Worm (Caenorhabditis elegans) whole organism, L4/young adult: Measurements from ENCODE around the gene ZK418.2.

Experiments used
- W03F9.2 ChIP-seq: fragments of 150-350 bp; optimal IDR thresholded peaks from 2 replicates; lab custom pipeline; 2014; ENCODE audit warnings: missing biosample characterization, missing genetic modification characterization
- dao-5 ChIP-seq: sonication (generic microtip); optimal IDR thresholded peaks from 2 replicates; lab custom pipeline; 2016; ENCODE audit warnings: missing genotype, missing genetic modification characterization, moderate library complexity, missing compliant biosample characterization
- him-1 ChIP-seq: sonication (generic microtip); optimal IDR thresholded peaks from 2 replicates; lab custom pipeline; 2016; ENCODE audit warnings: missing genotype, missing genetic modification reagents, missing genetic modification characterization, missing compliant biosample characterization

- TF ChIP-seq him-1 (no peak), dao-5 (no peak), W03F9.2 (tag; lab: Kevin White, UChicago) (no peak)
Observed at ce11 chrIII:7080689-7081088, 10.5 kb upstream of the ZK418.2 start, which contains the start of gene ZK418.7.
